Worm (Caenorhabditis elegans) whole organism, L1 larva: Measurements from ENCODE around the gene F21C10.1.

Experiments
- C16A3.4 ChIP-seq: fragments of 150-350 bp; optimal IDR thresholded peaks from 2 replicates; lab custom pipeline; 2014; ENCODE audit warnings: missing biosample characterization, missing genetic modification characterization
- C34B4.2 ChIP-seq: sonication (generic microtip); optimal IDR thresholded peaks from 2 replicates; lab custom pipeline; 2017; ENCODE audit warnings: mild to moderate bottlenecking, missing genetic modification characterization, missing compliant biosample characterization
- F16B12.6 ChIP-seq: fragments of 150-350 bp; optimal IDR thresholded peaks from 2 replicates; lab custom pipeline; 2014; ENCODE audit warnings: missing biosample characterization, missing genetic modification characterization
- Y116A8C.19 ChIP-seq: sonication (generic microtip); optimal IDR thresholded peaks from 2 replicates; lab custom pipeline; 2016; ENCODE audit warnings: missing compliant biosample characterization, missing genetic modification characterization, borderline replicate concordance
- ceh-63 ChIP-seq: fragments of 200-800 bp; sonication (Bioruptor generic); optimal IDR thresholded peaks from 2 replicates; lab custom pipeline; 2018; ENCODE audit warnings: mild to moderate bottlenecking, missing genetic modification characterization, missing compliant biosample characterization
- ceh-82 ChIP-seq, 3 experiments: fragments of 150-350 bp in 1 of 3; sonication (generic microtip) in 2 of 3; optimal IDR thresholded peaks; 2 replicates each; lab custom pipeline; 2014 to 2017; ENCODE audit warnings: missing biosample characterization in 3 of 3, missing genetic modification characterization in 3 of 3
- ceh-90 ChIP-seq: sonication (generic microtip); optimal IDR thresholded peaks from 2 replicates; lab custom pipeline; 2016; ENCODE audit warnings: missing genetic modification characterization, missing compliant biosample characterization
- dpl-1 ChIP-seq, 3 experiments: fragments of 150-350 bp in 2 of 3; sonication (generic microtip) in 1 of 3; optimal IDR thresholded peaks; 2 replicates each; lab custom pipeline; 2014 to 2017; ENCODE audit warnings: missing biosample characterization in 3 of 3, missing genetic modification characterization in 3 of 3, missing genetic modification reagents in 3 of 3
- egl-13 ChIP-seq: sonication (generic microtip); optimal IDR thresholded peaks from 2 replicates; lab custom pipeline; 2016; ENCODE audit warnings: missing genotype, missing genetic modification reagents, missing genetic modification characterization, missing compliant biosample characterization
- egl-27 ChIP-seq, 2 experiments: fragments of 150-350 bp in 1 of 2; sonication (generic microtip); optimal IDR thresholded peaks; 3 replicates each; lab custom pipeline; 2017 to 2018; ENCODE audit warnings: missing biosample characterization in 2 of 2, missing genetic modification characterization in 2 of 2, missing genetic modification reagents in 2 of 2
- elt-2 ChIP-seq: sonication (generic microtip); optimal IDR thresholded peaks from 2 replicates; lab custom pipeline; 2016; ENCODE audit warnings: missing genetic modification characterization, mild to moderate bottlenecking, inconsistent platforms, missing compliant biosample characterization, missing genetic modification reagents
- fos-1 ChIP-seq: fragments of 150-350 bp; optimal IDR thresholded peaks from 2 replicates; lab custom pipeline; 2014; ENCODE audit warnings: missing biosample characterization, missing genetic modification characterization
- grh-1 ChIP-seq: fragments of 200-800 bp; sonication (Bioruptor generic); IDR thresholded peaks from 2 replicates; pipeline ENCODE4 v1.3.6; 2022; ENCODE audit warnings: missing genetic modification reagents, missing genetic modification characterization, missing compliant biosample characterization
- hlh-17 ChIP-seq: fragments of 200-800 bp; sonication (Bioruptor generic); optimal IDR thresholded peaks from 2 replicates; lab custom pipeline; 2018; ENCODE audit warnings: missing genetic modification characterization, mild to moderate bottlenecking, missing compliant biosample characterization, moderate library complexity, borderline replicate concordance
- hpl-2 ChIP-seq: fragments of 150-350 bp; optimal IDR thresholded peaks from 2 replicates; lab custom pipeline; 2014; ENCODE audit warnings: missing biosample characterization, missing genetic modification reagents, missing genetic modification characterization
- isw-1 ChIP-seq: fragments of 200-800 bp; sonication (Bioruptor generic); IDR thresholded peaks from 2 replicates; pipeline ENCODE4 v1.3.6; 2022; ENCODE audit warnings: missing genetic modification characterization, missing compliant biosample characterization
- lin-13 ChIP-seq: fragments of 150-350 bp; optimal IDR thresholded peaks from 2 replicates; lab custom pipeline; 2014; ENCODE audit warnings: missing biosample characterization, missing genetic modification reagents, missing genetic modification characterization
- lin-14 ChIP-seq: fragments of 200-800 bp; sonication (Bioruptor generic); optimal IDR thresholded peaks from 2 replicates; lab custom pipeline; 2018; ENCODE audit warnings: mild to moderate bottlenecking, missing genetic modification characterization, moderate library complexity, missing compliant biosample characterization
- lin-15B ChIP-seq: fragments of 150-350 bp; sonication (generic microtip); optimal IDR thresholded peaks from 3 replicates; lab custom pipeline; 2014; ENCODE audit warnings: missing biosample characterization, missing genetic modification characterization
- lin-35 ChIP-seq, 2 experiments: fragments of 150-350 bp; optimal IDR thresholded peaks; 2 replicates each; lab custom pipeline; 2014; ENCODE audit warnings: missing biosample characterization in 2 of 2, missing genetic modification characterization in 2 of 2, missing genetic modification reagents in 2 of 2
- lin-39 ChIP-seq: fragments of 150-350 bp; optimal IDR thresholded peaks from 2 replicates; lab custom pipeline; 2014; ENCODE audit warnings: missing biosample characterization, missing genetic modification reagents, missing genetic modification characterization
- mep-1 ChIP-seq: fragments of 150-350 bp; optimal IDR thresholded peaks from 2 replicates; lab custom pipeline; 2014; ENCODE audit warnings: missing biosample characterization, missing genetic modification characterization
- nhr-19 ChIP-seq: fragments of 200-800 bp; sonication (Bioruptor generic); conservative IDR thresholded peaks from 2 replicates; pipeline ENCODE4 v1.3.6; 2022; ENCODE audit warnings: missing genetic modification characterization, missing compliant biosample characterization
- nhr-237 ChIP-seq: fragments of 150-350 bp; optimal IDR thresholded peaks from 2 replicates; lab custom pipeline; 2014; ENCODE audit warnings: missing biosample characterization, missing genetic modification characterization
- nhr-47 ChIP-seq: sonication (generic microtip); optimal IDR thresholded peaks from 2 replicates; lab custom pipeline; 2016; ENCODE audit warnings: mild to moderate bottlenecking, missing genetic modification characterization, moderate library complexity, missing compliant biosample characterization
- nhr-71 ChIP-seq: sonication (generic microtip); optimal IDR thresholded peaks from 2 replicates; lab custom pipeline; 2016; ENCODE audit warnings: mild to moderate bottlenecking, missing genetic modification characterization, moderate library complexity, missing compliant biosample characterization
- nhr-84 ChIP-seq: sonication (generic microtip); optimal IDR thresholded peaks from 2 replicates; lab custom pipeline; 2017; ENCODE audit warnings: missing biosample characterization, missing genetic modification characterization
- nhr-85 ChIP-seq: sonication (generic microtip); peaks from one replicate; lab custom pipeline; 2016; ENCODE audit warnings: missing genetic modification characterization, inconsistent platforms, missing compliant biosample characterization
- rnt-1 ChIP-seq: sonication (generic microtip); optimal IDR thresholded peaks from 2 replicates; lab custom pipeline; 2016; ENCODE audit warnings: mild to moderate bottlenecking, missing genetic modification characterization, moderate library complexity, missing compliant biosample characterization
- skn-1 ChIP-seq: fragments of 150-350 bp; optimal IDR thresholded peaks from 2 replicates; lab custom pipeline; 2014; ENCODE audit warnings: missing biosample characterization, missing genetic modification characterization
- snu-23 ChIP-seq: sonication (generic microtip); optimal IDR thresholded peaks from 2 replicates; lab custom pipeline; 2016; ENCODE audit warnings: missing genetic modification characterization, missing compliant biosample characterization
- sox-4 ChIP-seq: sonication (generic microtip); optimal IDR thresholded peaks from 2 replicates; lab custom pipeline; 2016; ENCODE audit warnings: missing genetic modification characterization, missing compliant biosample characterization
- unc-130 ChIP-seq: fragments of 150-350 bp; optimal IDR thresholded peaks from 2 replicates; lab custom pipeline; 2017; ENCODE audit warnings: missing biosample characterization, missing genetic modification characterization, inconsistent platforms
- unc-62 ChIP-seq: fragments of 150-350 bp; optimal IDR thresholded peaks from 2 replicates; lab custom pipeline; 2014; ENCODE audit warnings: missing biosample characterization, missing genetic modification reagents, missing genetic modification characterization

F21C10.1 gene

ce11 chrV:9098280-9098973 is 33.7 kb upstream of the F21C10.1 start, which contains the start of gene F21C10.9 (continued):
- no peak for TF ChIP-seq lin-13
- TF ChIP-seq nhr-71 = peak; percentile 50
- TF ChIP-seq nhr-237 (tag; lab: Kevin White, UChicago) = no peak
- TF ChIP-seq ceh-82 (tag; optimal IDR thresholded peaks at IDR 0.05; lab: Kevin White, UChicago) = no peak
- peak; percentile 58 for TF ChIP-seq nhr-19 (GFP tag; lab: Robert Waterston, UW)
- no peak for TF ChIP-seq lin-15B
- TF ChIP-seq nhr-47 = no peak
- TF ChIP-seq elt-2 = peak; percentile 5
- peak in 1 of 2 experiments; percentile 50 for TF ChIP-seq lin-35 (GFP tag; optimal IDR thresholded peaks at IDR 0.05; lab: Kevin White, UChicago)
- TF ChIP-seq isw-1 = no peak
- no peak for TF ChIP-seq unc-62

ce11 chrV:9101062-9101461 is 31.1 kb upstream of the F21C10.1 start, which contains the start of gene frpr-6:
Gene frpr-6, minus strand, starts transcription at chrV:9101162.
- no peak for TF ChIP-seq grh-1
- no peak for TF ChIP-seq lin-13
- TF ChIP-seq hpl-2 (GFP tag; lab: Kevin White, UChicago) = no peak
- TF ChIP-seq snu-23 (GFP tag; lab: Kevin White, UChicago) = no peak

- TF ChIP-seq hlh-17 (GFP tag; lab: Kevin White, UChicago) (no peak), lin-39 (tag; lab: Kevin White, UChicago) (no peak), dpl-1 (GFP tag; optimal IDR thresholded peaks at IDR 0.05; lab: Kevin White, UChicago) (no peak), Y116A8C.19 (tag; lab: Kevin White, UChicago) (no peak), nhr-85 (tag; lab: Kevin White, UChicago) (no peak), C16A3.4 (tag; lab: Kevin White, UChicago) (no peak), egl-27 (tag; optimal IDR thresholded peaks at IDR 0.05; lab: Kevin White, UChicago) (no peak), nhr-84 (no peak), C34B4.2 (tag; lab: Kevin White, UChicago) (no peak)
- TF ChIP-seq, all 84 proteins: peak for 0
Observed at ce11 chrV:9108219-9108618, 23.9 kb upstream of the F21C10.1 start, which contains the start of gene F21C10.18. Gene F21C10.18, plus strand, starts transcription at chrV:9108519.

ce11 chrV:9109281-9109680 is 22.9 kb upstream of the F21C10.1 start, which contains the start of gene pqn-31:
Gene pqn-31, plus strand, starts transcription at chrV:9109581.
- TF ChIP-seq lin-13 = no peak
- TF ChIP-seq Y116A8C.19 (tag; lab: Kevin White, UChicago) = no peak
- TF ChIP-seq F16B12.6 = no peak
- TF ChIP-seq nhr-71 = no peak
- no peak for TF ChIP-seq sox-4 (tag; lab: Kevin White, UChicago)
- TF ChIP-seq ceh-63 (GFP tag; lab: Kevin White, UChicago) = no peak
- no peak for TF ChIP-seq mep-1 (tag; lab: Kevin White, UChicago)
- TF ChIP-seq skn-1 (tag; lab: Kevin White, UChicago) = no peak
- TF ChIP-seq egl-13 (tag; lab: Kevin White, UChicago) = no peak
- TF ChIP-seq ceh-90 (tag; lab: Kevin White, UChicago) = no peak
- no peak for TF ChIP-seq unc-130 (tag; lab: Kevin White, UChicago)
- no peak for TF ChIP-seq fos-1 (tag; lab: Kevin White, UChicago)

ce11 chrV:9111957-9112356 is 20.2 kb upstream of the F21C10.1 start:
- TF ChIP-seq lin-14 (GFP tag; lab: Kevin White, UChicago) (peak; percentile 76), rnt-1 (peak; percentile 9), unc-130 (tag; lab: Kevin White, UChicago) (no peak)
